Worm (Caenorhabditis elegans) whole organism, L4 larva: ENCODE results near the gene slfl-5.

Experiments
- R02D3.7 ChIP-seq: fragments of 150-350 bp; sonication (generic microtip); optimal IDR thresholded peaks from 3 replicates; lab custom pipeline; 2014; ENCODE audit warnings: missing biosample characterization, missing genetic modification characterization
- nhr-28 ChIP-seq: fragments of 150-350 bp; optimal IDR thresholded peaks from 2 replicates; lab custom pipeline; 2014; ENCODE audit warnings: missing biosample characterization, missing genetic modification characterization

ce11 chrV:12195845-12196244 lies 49.0 kb downstream of the slfl-5 start, which contains the start of gene ZK836.3:
- TF ChIP-seq R02D3.7 (no peak), nhr-28 (no peak)
